Worm (Caenorhabditis elegans): ENCODE measurements around the gene nra-3.

nra-3 gene

ce11 chrX:9957449-9957848 is 26.2 kb upstream of the nra-3 start:
- TF ChIP-seq elt-1 (tag; optimal IDR thresholded peaks at IDR 0.05; ENCODE audit: borderline replicate concordance, insufficient read depth): no peak
- TF ChIP-seq ceh-43 (GFP tag; optimal IDR thresholded peaks at IDR 0.05): no peak
- no peak for TF ChIP-seq nhr-12 (tag; optimal IDR thresholded peaks at IDR 0.05)
- TF ChIP-seq elt-3 (tag; optimal IDR thresholded peaks at IDR 0.05): no peak
- TF ChIP-seq lin-32 (GFP tag; optimal IDR thresholded peaks at IDR 0.05): no peak
- TF ChIP-seq unc-39 (tag; optimal IDR thresholded peaks at IDR 0.05): no peak
- TF ChIP-seq ham-2 (GFP tag; optimal IDR thresholded peaks at IDR 0.05): no peak
- no peak for TF ChIP-seq nhr-2 (tag; optimal IDR thresholded peaks at IDR 0.05)
- no peak for TF ChIP-seq lsy-2 (tag; optimal IDR thresholded peaks at IDR 0.05)
- no peak for TF ChIP-seq mep-1 (tag; optimal IDR thresholded peaks at IDR 0.05)
- TF ChIP-seq snpc-4 (tag; optimal IDR thresholded peaks at IDR 0.05): no peak
- no peak for TF ChIP-seq M03D4.4 (tag; optimal IDR thresholded peaks at IDR 0.05)
- TF ChIP-seq nhr-237 (tag; optimal IDR thresholded peaks at IDR 0.05): no peak

- TF ChIP-seq ces-1 (GFP tag; optimal IDR thresholded peaks at IDR 0.05) (peak; percentile 66), mab-5 (tag; optimal IDR thresholded peaks at IDR 0.05) (no peak)
These were observed 24.8 kb upstream of the nra-3 start for ce11 chrX:9956052-9956451.

ce11 chrX:9954483-9955041 is 23.3 kb upstream of the nra-3 start, which contains the start of gene cysl-1:
Gene cysl-1 (minus strand): TSS chrX:9954533.
- TF ChIP-seq snpc-4 (tag; optimal IDR thresholded peaks at IDR 0.05): no peak
- peak; percentile 51 for TF ChIP-seq unc-120 (tag; optimal IDR thresholded peaks at IDR 0.05; ENCODE audit: poor library complexity, severe bottlenecking)
- peak; percentile 85 for TF ChIP-seq hlh-1 (tag; optimal IDR thresholded peaks at IDR 0.05)
- TF ChIP-seq unc-62 (GFP tag; optimal IDR thresholded peaks at IDR 0.05): peak; percentile 42

ce11 chrX:9948963-9949362 is 17.7 kb upstream of the nra-3 start, which contains the start of gene nas-37:
Gene nas-37 (minus strand): TSS chrX:9949063.
- no peak for TF ChIP-seq ham-2 (GFP tag; optimal IDR thresholded peaks at IDR 0.05)
- TF ChIP-seq mep-1 (tag; optimal IDR thresholded peaks at IDR 0.05): no peak
- TF ChIP-seq tbx-8 (GFP tag; optimal IDR thresholded peaks at IDR 0.05): no peak
- no peak for TF ChIP-seq nhr-237 (tag; optimal IDR thresholded peaks at IDR 0.05)

ce11 chrX:9948528-9948927 is 17.3 kb upstream of the nra-3 start:
- TF ChIP-seq ztf-11 (tag; optimal IDR thresholded peaks at IDR 0.05): no peak
- TF ChIP-seq sptf-1 (tag; optimal IDR thresholded peaks at IDR 0.05): no peak

- TF ChIP-seq zip-8 (tag; optimal IDR thresholded peaks at IDR 0.05) (no peak), M03D4.4 (tag; optimal IDR thresholded peaks at IDR 0.05) (no peak), pha-4 (tag; optimal IDR thresholded peaks at IDR 0.05) (no peak)
These were observed 10.1 kb upstream of the nra-3 start for ce11 chrX:9941379-9941778.

- TF ChIP-seq ham-2 (GFP tag; optimal IDR thresholded peaks at IDR 0.05): no peak
- TF ChIP-seq ces-1 (GFP tag; optimal IDR thresholded peaks at IDR 0.05): no peak
- no peak for TF ChIP-seq mab-5 (tag; optimal IDR thresholded peaks at IDR 0.05)
- no peak for TF ChIP-seq M03D4.4 (tag; optimal IDR thresholded peaks at IDR 0.05)
- TF ChIP-seq mep-1 (tag; optimal IDR thresholded peaks at IDR 0.05): no peak
- TF ChIP-seq elt-3 (tag; optimal IDR thresholded peaks at IDR 0.05): no peak
- TF ChIP-seq ceh-43 (GFP tag; optimal IDR thresholded peaks at IDR 0.05): no peak
- no peak for TF ChIP-seq lin-32 (GFP tag; optimal IDR thresholded peaks at IDR 0.05)
- TF ChIP-seq hlh-1 (tag; optimal IDR thresholded peaks at IDR 0.05): no peak
- no peak for TF ChIP-seq sptf-1 (tag; optimal IDR thresholded peaks at IDR 0.05)
These were observed 9.3 kb upstream of the nra-3 start for ce11 chrX:9940524-9940923.

- TF ChIP-seq ceh-39 (tag; optimal IDR thresholded peaks at IDR 0.05) (no peak), lsy-2 (tag; optimal IDR thresholded peaks at IDR 0.05) (no peak), blmp-1 (tag; optimal IDR thresholded peaks at IDR 0.05) (no peak), lin-32 (GFP tag; optimal IDR thresholded peaks at IDR 0.05) (no peak), hlh-1 (tag; optimal IDR thresholded peaks at IDR 0.05) (no peak), ham-2 (GFP tag; optimal IDR thresholded peaks at IDR 0.05) (no peak), ztf-11 (tag; optimal IDR thresholded peaks at IDR 0.05) (no peak), mls-2 (tag; optimal IDR thresholded peaks at IDR 0.05) (no peak), drap-1 (GFP tag; optimal IDR thresholded peaks at IDR 0.05) (no peak), ces-1 (GFP tag; optimal IDR thresholded peaks at IDR 0.05) (no peak), bed-3 (GFP tag; optimal IDR thresholded peaks at IDR 0.05) (no peak), M03D4.4 (tag; optimal IDR thresholded peaks at IDR 0.05) (no peak), snpc-4 (tag; optimal IDR thresholded peaks at IDR 0.05) (no peak), flh-1 (GFP tag; optimal IDR thresholded peaks at IDR 0.05) (no peak), ceh-83 (GFP tag; optimal IDR thresholded peaks at IDR 0.05) (no peak), cnd-1 (tag; optimal IDR thresholded peaks at IDR 0.05) (no peak), elt-3 (tag; optimal IDR thresholded peaks at IDR 0.05) (no peak), elt-1 (tag; optimal IDR thresholded peaks at IDR 0.05; ENCODE audit: borderline replicate concordance, insufficient read depth) (no peak), pha-4 (tag; optimal IDR thresholded peaks at IDR 0.05) (no peak)
These were observed 7.3 kb upstream of the nra-3 start, which contains the start of the genes C17G1.5 and C17G1.14 for ce11 chrX:9938537-9938936. Gene C17G1.5 (plus strand): TSS chrX:9938802. Gene C17G1.14 (plus strand): TSS chrX:9938813.

Data from whole organism, mixed stage, embryonic.